Fruit fly (Drosophila melanogaster): ENCODE results near the gene CG12945.

dm6 chr3R:9779764-9780163, 11.3 kb downstream of the CG12945 start, which contains the start of gene CG12947:
- TF ChIP-seq psq (optimal IDR thresholded peaks at IDR 0.05) (no peak), EcR (GFP tag; optimal IDR thresholded peaks at IDR 0.05) (no peak), pan (optimal IDR thresholded peaks at IDR 0.05) (no peak), CG8478 (optimal IDR thresholded peaks at IDR 0.05) (no peak), usp (GFP tag; optimal IDR thresholded peaks at IDR 0.05) (no peak), Dll (optimal IDR thresholded peaks at IDR 0.05) (no peak)

All from whole organism.